Worm (Caenorhabditis elegans): ENCODE data around the gene sre-39.

DNA sequence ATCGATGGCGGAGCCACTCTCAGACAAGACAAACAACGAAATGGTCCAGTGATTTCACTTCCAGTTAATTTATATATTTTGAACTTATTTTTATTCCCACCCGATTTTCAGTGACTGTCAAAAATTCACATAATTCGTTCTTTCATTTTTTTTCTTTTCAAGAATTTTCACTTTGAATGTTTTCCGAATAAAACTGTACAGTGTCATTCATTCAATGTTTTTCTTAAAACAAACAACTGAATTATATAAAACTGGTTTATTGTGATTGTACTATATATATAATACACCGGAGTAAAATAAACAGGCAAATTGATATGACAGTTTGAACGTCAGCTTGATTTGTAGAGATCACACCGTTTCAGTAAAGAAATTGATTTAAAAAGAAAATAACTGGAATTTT, 16.0 kb downstream of the sre-39 start:
- TF ChIP-seq T26A8.4 (GFP tag; IDR thresholded peaks at IDR 0.05) (no peak), jun-1 (tag; optimal IDR thresholded peaks at IDR 0.05) (no peak), pqm-1 (tag; optimal IDR thresholded peaks at IDR 0.05) (no peak), skn-1 (tag; optimal IDR thresholded peaks at IDR 0.05) (no peak), set-16 (GFP tag; IDR thresholded peaks at IDR 0.05) (no peak), R02D3.7 (tag; optimal IDR thresholded peaks at IDR 0.05) (no peak), snpc-4 (tag; optimal IDR thresholded peaks at IDR 0.05) (no peak), unc-39 (tag; optimal IDR thresholded peaks at IDR 0.05) (no peak)
